Worm (Caenorhabditis elegans) whole organism, L4 larva: ENCODE results near the gene nhr-12.

Experiments
- F10B5.3 ChIP-seq: sonication (generic microtip); optimal IDR thresholded peaks from 2 replicates; lab custom pipeline; 2016; ENCODE audit warnings: mild to moderate bottlenecking, missing genetic modification characterization, missing compliant biosample characterization
- F49E8.2 ChIP-seq: sonication (generic microtip); optimal IDR thresholded peaks from 2 replicates; lab custom pipeline; 2016; ENCODE audit warnings: missing compliant biosample characterization, mild to moderate bottlenecking, missing genetic modification characterization, borderline replicate concordance
- aha-1 ChIP-seq: fragments of 150-350 bp; peaks from one replicate; lab custom pipeline; 2014; ENCODE audit warnings: missing biosample characterization, missing genetic modification characterization
- aly-2 ChIP-seq: sonication (generic microtip); optimal IDR thresholded peaks from 2 replicates; lab custom pipeline; 2018; ENCODE audit warnings: missing biosample characterization, missing genetic modification characterization
- ama-1 ChIP-seq: fragments of 150-350 bp; optimal IDR thresholded peaks from 2 replicates; lab custom pipeline; 2014; ENCODE audit warnings: inconsistent platforms, mixed read lengths
- arid-1 ChIP-seq: fragments of 200-800 bp; sonication (Bioruptor generic); conservative IDR thresholded peaks from 2 replicates; pipeline ENCODE4 v1.3.6; 2022; ENCODE audit warnings: missing genetic modification reagents, missing genetic modification characterization, missing compliant biosample characterization
- ceh-20 ChIP-seq: fragments of 200-800 bp; sonication (Bioruptor generic); IDR thresholded peaks from 2 replicates; pipeline ENCODE4 v1.3.6; 2022; ENCODE audit warnings: missing genetic modification reagents, missing genetic modification characterization, missing compliant biosample characterization
- ceh-28 ChIP-seq: fragments of 150-350 bp; optimal IDR thresholded peaks from 2 replicates; lab custom pipeline; 2014; ENCODE audit warnings: missing biosample characterization, missing genetic modification reagents, missing genetic modification characterization
- ctbp-1 ChIP-seq: fragments of 200-800 bp; sonication (Bioruptor generic); IDR thresholded peaks from 2 replicates; pipeline ENCODE4 v1.3.6; 2022; ENCODE audit warnings: missing genetic modification reagents, missing genetic modification characterization, missing compliant biosample characterization
- daf-12 ChIP-seq: fragments of 150-350 bp; optimal IDR thresholded peaks from 2 replicates; lab custom pipeline; 2014; ENCODE audit warnings: missing biosample characterization, missing genetic modification reagents, missing genetic modification characterization
- daf-16 ChIP-seq, 3 experiments: sonication (generic microtip); optimal IDR thresholded peaks; 2 replicates each; lab custom pipeline; 2016 to 2017; ENCODE audit warnings: missing genetic modification characterization in 3 of 3, missing genetic modification reagents in 3 of 3, mild to moderate bottlenecking in 2 of 3, missing compliant biosample characterization in 2 of 3, missing biosample characterization in 1 of 3, moderate library complexity in 1 of 3
- dmd-6 ChIP-seq: fragments of 200-800 bp; sonication (Bioruptor generic); IDR thresholded peaks from 2 replicates; pipeline ENCODE4 v1.3.6; 2022; ENCODE audit warnings: missing genetic modification reagents, missing genetic modification characterization, missing compliant biosample characterization
- duxl-1 ChIP-seq: sonication (generic microtip); optimal IDR thresholded peaks from 2 replicates; lab custom pipeline; 2016; ENCODE audit warnings: mild to moderate bottlenecking, missing genetic modification characterization, moderate library complexity, missing compliant biosample characterization; ENCODE audit not compliant: poor library complexity
- dve-1 ChIP-seq: sonication (generic microtip); optimal IDR thresholded peaks from 2 replicates; lab custom pipeline; 2017; ENCODE audit warnings: antibody characterized with exemption, mild to moderate bottlenecking, missing genetic modification characterization, missing compliant biosample characterization; ENCODE audit not compliant: insufficient read depth
- egl-43 ChIP-seq: fragments of 200-800 bp; sonication (Bioruptor generic); IDR thresholded peaks from 2 replicates; pipeline ENCODE4 v1.3.6; 2022; ENCODE audit warnings: missing genetic modification reagents, missing genetic modification characterization, missing compliant biosample characterization
- gei-8 ChIP-seq: fragments of 200-800 bp; sonication (Bioruptor generic); optimal IDR thresholded peaks from 2 replicates; lab custom pipeline; 2018; ENCODE audit warnings: mild to moderate bottlenecking, missing genetic modification characterization, missing compliant biosample characterization
- hlh-11 ChIP-seq: fragments of 200-800 bp; sonication (Bioruptor generic); optimal IDR thresholded peaks from 2 replicates; lab custom pipeline; 2018; ENCODE audit warnings: mild to moderate bottlenecking, missing genetic modification characterization, missing compliant biosample characterization
- hmg-1.1 ChIP-seq: fragments of 200-800 bp; sonication (Bioruptor generic); IDR thresholded peaks from 2 replicates; pipeline ENCODE4 v1.3.6; 2022; ENCODE audit warnings: missing genetic modification reagents, missing genetic modification characterization, missing compliant biosample characterization
- jun-1 ChIP-seq: fragments of 150-350 bp; optimal IDR thresholded peaks from 2 replicates; lab custom pipeline; 2014; ENCODE audit warnings: missing biosample characterization, missing genetic modification reagents, missing genetic modification characterization
- lim-7 ChIP-seq: fragments of 200-800 bp; sonication (Bioruptor generic); IDR thresholded peaks from 2 replicates; pipeline ENCODE4 v1.3.6; 2022; ENCODE audit warnings: missing genetic modification characterization, missing compliant biosample characterization
- lin-38 ChIP-seq: fragments of 200-800 bp; sonication (Bioruptor generic); IDR thresholded peaks from 2 replicates; pipeline ENCODE4 v1.3.6; 2022; ENCODE audit warnings: missing genetic modification reagents, missing genetic modification characterization, missing compliant biosample characterization
- lin-39 ChIP-seq: fragments of 150-350 bp; optimal IDR thresholded peaks from 2 replicates; lab custom pipeline; 2014; ENCODE audit warnings: missing biosample characterization, missing genetic modification reagents, missing genetic modification characterization
- lsy-2 ChIP-seq, 2 experiments: fragments of 150-350 bp in 1 of 2; sonication (generic microtip) in 1 of 2; optimal IDR thresholded peaks; 2 replicates each; lab custom pipeline; 2014 to 2017; ENCODE audit warnings: missing biosample characterization in 2 of 2, missing genetic modification characterization in 2 of 2
- madf-5 ChIP-seq, 2 experiments: fragments of 200-800 bp; sonication (Bioruptor generic); IDR thresholded peaks; 2 replicates each; pipeline ENCODE4 v1.3.6; 2022; ENCODE audit warnings: missing compliant biosample characterization in 2 of 2, missing genetic modification characterization in 2 of 2
- mdl-1 ChIP-seq, 2 experiments: fragments of 150-350 bp in 1 of 2; sonication (generic microtip) in 1 of 2; optimal IDR thresholded peaks; 2 replicates each; lab custom pipeline; 2014 to 2017; ENCODE audit warnings: missing biosample characterization in 2 of 2, missing genetic modification characterization in 2 of 2
- mes-2 ChIP-seq: sonication (generic microtip); optimal IDR thresholded peaks from 2 replicates; lab custom pipeline; 2016; ENCODE audit warnings: missing genotype, mild to moderate bottlenecking, missing genetic modification characterization, missing compliant biosample characterization; ENCODE audit not compliant: poor library complexity, severe bottlenecking
- mxl-2 ChIP-seq: fragments of 200-800 bp; sonication (Bioruptor generic); conservative IDR thresholded peaks from 2 replicates; pipeline ENCODE4 v1.3.6; 2022; ENCODE audit warnings: missing genetic modification reagents, missing genetic modification characterization, missing compliant biosample characterization
- mxl-3 ChIP-seq: fragments of 200-800 bp; sonication (Bioruptor generic); optimal IDR thresholded peaks from 2 replicates; lab custom pipeline; 2018; ENCODE audit warnings: mild to moderate bottlenecking, missing genetic modification characterization, missing compliant biosample characterization
- nhr-237 ChIP-seq: sonication (generic microtip); optimal IDR thresholded peaks from 2 replicates; lab custom pipeline; 2017; ENCODE audit warnings: missing biosample characterization, missing genetic modification characterization
- nhr-25 ChIP-seq: sonication (generic microtip); optimal IDR thresholded peaks from 2 replicates; lab custom pipeline; 2017; ENCODE audit warnings: missing genetic modification characterization, mild to moderate bottlenecking, missing compliant biosample characterization, antibody characterized with exemption, moderate library complexity, borderline replicate concordance; ENCODE audit not compliant: insufficient read depth
- nhr-28 ChIP-seq: fragments of 150-350 bp; optimal IDR thresholded peaks from 2 replicates; lab custom pipeline; 2014; ENCODE audit warnings: missing biosample characterization, missing genetic modification characterization
- nhr-48 ChIP-seq: sonication (generic microtip); optimal IDR thresholded peaks from 2 replicates; lab custom pipeline; 2016; ENCODE audit warnings: mild to moderate bottlenecking, missing genetic modification characterization, missing compliant biosample characterization
- nhr-6 ChIP-seq: fragments of 150-350 bp; optimal IDR thresholded peaks from 2 replicates; lab custom pipeline; 2014; ENCODE audit warnings: missing biosample characterization, missing genetic modification characterization
- pqm-1 ChIP-seq: sonication (generic microtip); optimal IDR thresholded peaks from 2 replicates; lab custom pipeline; 2017; ENCODE audit warnings: missing biosample characterization, missing genetic modification characterization
- rbr-2 ChIP-seq: sonication (generic microtip); optimal IDR thresholded peaks from 2 replicates; lab custom pipeline; 2016; ENCODE audit warnings: missing genotype, missing genetic modification characterization, missing compliant biosample characterization
- snpc-1.2 ChIP-seq: fragments of 200-800 bp; sonication (Bioruptor generic); IDR thresholded peaks from 2 replicates; pipeline ENCODE4 v1.3.6; 2022; ENCODE audit warnings: missing genetic modification reagents, missing genetic modification characterization, missing compliant biosample characterization
- spr-1 ChIP-seq: sonication (generic microtip); optimal IDR thresholded peaks from 2 replicates; lab custom pipeline; 2016; ENCODE audit warnings: mild to moderate bottlenecking, missing genetic modification characterization, missing compliant biosample characterization
- spr-3 ChIP-seq: fragments of 200-800 bp; sonication (Bioruptor generic); optimal IDR thresholded peaks from 2 replicates; lab custom pipeline; 2018; ENCODE audit warnings: mild to moderate bottlenecking, missing genetic modification characterization, missing compliant biosample characterization
- tra-1 ChIP-seq: fragments of 200-800 bp; sonication (Bioruptor generic); IDR thresholded peaks from 2 replicates; pipeline ENCODE4 v1.3.6; 2022; ENCODE audit warnings: missing genetic modification reagents, missing genetic modification characterization, missing compliant biosample characterization
- unc-130 ChIP-seq: sonication (generic microtip); optimal IDR thresholded peaks from 2 replicates; lab custom pipeline; 2016; ENCODE audit warnings: missing genetic modification reagents, missing genetic modification characterization, missing compliant biosample characterization
- unc-62 ChIP-seq, 3 experiments: fragments of 150-350 bp in 1 of 3; sonication (generic microtip); optimal IDR thresholded peaks in 2 of 3; peaks in 1 of 3; 1 replicate in 1 of 3; 2 replicates in 2 of 3; lab custom pipeline; 2014 to 2017; ENCODE audit warnings: missing biosample characterization in 3 of 3, missing genetic modification characterization in 3 of 3, missing genetic modification reagents in 3 of 3, missing genotype in 1 of 3
- zag-1 ChIP-seq: fragments of 150-350 bp; optimal IDR thresholded peaks from 2 replicates; lab custom pipeline; 2014; ENCODE audit warnings: missing biosample characterization, missing genetic modification characterization
- zfp-3 ChIP-seq: fragments of 200-800 bp; sonication (Bioruptor generic); conservative IDR thresholded peaks from 2 replicates; pipeline ENCODE4 v1.3.6; 2022; ENCODE audit warnings: missing genetic modification reagents, missing genetic modification characterization, missing compliant biosample characterization
- zip-11 ChIP-seq: fragments of 200-800 bp; sonication (Bioruptor generic); IDR thresholded peaks from 2 replicates; pipeline ENCODE4 v1.3.6; 2022; ENCODE audit warnings: missing genetic modification characterization, missing compliant biosample characterization
- zip-2 ChIP-seq: fragments of 150-350 bp; optimal IDR thresholded peaks from 2 replicates; lab custom pipeline; 2014; ENCODE audit warnings: missing biosample characterization, missing genetic modification characterization

The nhr-12 gene

ce11 chrV:10043234-10043796 lies 40.5 kb downstream of the nhr-12 start, which contains the start of gene T06E8.8 (continued):
- TF ChIP-seq mxl-3 (GFP tag; lab: Kevin White, UChicago): peak; percentile 59
- peak in 1 of 2 experiments; percentile 12 for TF ChIP-seq daf-16 (GFP tag; optimal IDR thresholded peaks at IDR 0.05; lab: Kevin White, UChicago)
- no peak for TF ChIP-seq daf-16 (tag; optimal IDR thresholded peaks at IDR 0.05; lab: Kevin White, UChicago)
- TF ChIP-seq nhr-6: peak; percentile 76
- no peak for TF ChIP-seq lin-38 (GFP tag; lab: Robert Waterston, UW)
- TF ChIP-seq snpc-1.2 (GFP tag; lab: Robert Waterston, UW): no peak
- peak; percentile 4 to 86 for TF ChIP-seq lsy-2 (tag; optimal IDR thresholded peaks at IDR 0.05; lab: Kevin White, UChicago)
- TF ChIP-seq ctbp-1: no peak
- TF ChIP-seq nhr-28 (tag; lab: Kevin White, UChicago): peak; percentile 69
- TF ChIP-seq tra-1 (GFP tag; lab: Robert Waterston, UW): peak; percentile 61; the same call in 1 of the 2 replicates
- peak; percentile 66 for TF ChIP-seq dmd-6 (GFP tag; lab: Robert Waterston, UW)
- TF ChIP-seq hlh-11 (tag; lab: Kevin White, UChicago): peak; percentile 81
- TF ChIP-seq egl-43 (GFP tag; lab: Robert Waterston, UW): 0 out of 2 replicates have a peak, but pooled peaks have one; percentile 8
- peak in 1 of 2 experiments; percentile 80 for TF ChIP-seq unc-62 (GFP tag; optimal IDR thresholded peaks at IDR 0.05 in 1 of 2; lab: Kevin White, UChicago)
- no peak for TF ChIP-seq unc-62 (tag; optimal IDR thresholded peaks at IDR 0.05; lab: Kevin White, UChicago)
- TF ChIP-seq spr-3 (GFP tag; lab: Kevin White, UChicago): no peak
- no peak for TF ChIP-seq ama-1 (lab: Kevin White, UChicago)
- peak; percentile 39 for TF ChIP-seq rbr-2 (tag; lab: Kevin White, UChicago)
- no peak for TF ChIP-seq ceh-20 (GFP tag; lab: Robert Waterston, UW)
- no peak for TF ChIP-seq zip-2 (tag; lab: Kevin White, UChicago)
- no peak for TF ChIP-seq lin-39 (tag; lab: Kevin White, UChicago)
- TF ChIP-seq jun-1: no peak
- no peak for TF ChIP-seq ceh-28 (tag; lab: Kevin White, UChicago)
- no peak for TF ChIP-seq F49E8.2 (tag; lab: Kevin White, UChicago)
- peak; percentile 54 for TF ChIP-seq nhr-25 (tag; lab: Kevin White, UChicago)
- TF ChIP-seq aha-1 (tag; lab: Kevin White, UChicago): no peak
- no peak for TF ChIP-seq zfp-3 (GFP tag; lab: Robert Waterston, UW)
- TF ChIP-seq gei-8 (GFP tag; lab: Kevin White, UChicago): peak; percentile 3
- no peak for TF ChIP-seq aly-2
- TF ChIP-seq zip-11 (GFP tag; lab: Robert Waterston, UW): no peak
- TF ChIP-seq mdl-1 (tag; optimal IDR thresholded peaks at IDR 0.05; lab: Kevin White, UChicago): peak in 1 of 2 experiments; percentile 88
- no peak for TF ChIP-seq madf-5 (GFP tag; IDR thresholded peaks at IDR 0.05; lab: Robert Waterston, UW)

ce11 chrV:10042254-10042653 lies 41.6 kb downstream of the nhr-12 start:
- TF ChIP-seq lim-7 (no peak), daf-12 (no peak), dve-1 (peak; percentile 75), ceh-20 (GFP tag; lab: Robert Waterston, UW) (peak; percentile 71), pqm-1 (tag; lab: Kevin White, UChicago) (no peak), nhr-48 (tag; lab: Kevin White, UChicago) (peak; percentile 15), nhr-237 (no peak), zfp-3 (GFP tag; lab: Robert Waterston, UW) (0 out of 2 replicates have a peak, but pooled peaks have one; percentile 48), nhr-6 (peak; percentile 70), mxl-2 (GFP tag; lab: Robert Waterston, UW) (no peak), lsy-2 (tag; optimal IDR thresholded peaks at IDR 0.05; lab: Kevin White, UChicago) (peak; percentile 87 to 97), arid-1 (GFP tag; lab: Robert Waterston, UW) (peak; percentile 42; the same call in 1 of the 2 replicates), ctbp-1 (peak; percentile 50; the same call in 1 of the 2 replicates), ama-1 (lab: Kevin White, UChicago) (no peak), duxl-1 (tag; lab: Kevin White, UChicago) (peak; percentile 31), F10B5.3 (tag; lab: Kevin White, UChicago) (no peak), F49E8.2 (tag; lab: Kevin White, UChicago) (no peak), spr-3 (GFP tag; lab: Kevin White, UChicago) (peak; percentile 49), hlh-11 (tag; lab: Kevin White, UChicago) (peak; percentile 66), unc-62 (GFP tag; optimal IDR thresholded peaks at IDR 0.05 in 1 of 2; lab: Kevin White, UChicago) (peak in 1 of 2 experiments; percentile 97), unc-62 (tag; optimal IDR thresholded peaks at IDR 0.05; lab: Kevin White, UChicago) (no peak), spr-1 (peak; percentile 10), hmg-1.1 (GFP tag; lab: Robert Waterston, UW) (peak; percentile 78), unc-130 (GFP tag; lab: Kevin White, UChicago) (no peak), aha-1 (tag; lab: Kevin White, UChicago) (peak; percentile 97), mes-2 (peak; percentile 79), zag-1 (tag; lab: Kevin White, UChicago) (no peak), rbr-2 (tag; lab: Kevin White, UChicago) (peak; percentile 51)
